Worm (Caenorhabditis elegans): Measurements from ENCODE around the gene rps-24.

- TF ChIP-seq ztf-29 (GFP tag; IDR thresholded peaks at IDR 0.05) (no peak), cog-1 (tag; optimal IDR thresholded peaks at IDR 0.05) (no peak)
These were observed 889 bp downstream of the rps-24 start, which contains the start of gene T07A9.14 for ce11 chrIV:386576-386975.
